Fruit fly (Drosophila melanogaster) whole organism, embryonic: ENCODE data around the gene fz4.

ENCODE experiments used
- Atf6 ChIP-seq: fragments of 200-800 bp; sonication (Bioruptor generic); IDR thresholded peaks from 2 replicates; pipeline ENCODE4 v1.3.6; 2022; ENCODE audit warnings: missing biosample characterization, missing genetic modification characterization
- B-H1 ChIP-seq: fragments of 200-800 bp; sonication (Bioruptor generic); IDR thresholded peaks from 3 replicates; pipeline ENCODE4 v1.3.6; 2022; ENCODE audit warnings: missing biosample characterization, missing genetic modification characterization
- CG11695 ChIP-seq: fragments of 200-800 bp; sonication (Bioruptor generic); IDR thresholded peaks from 3 replicates; pipeline ENCODE4 v1.3.6; 2022; ENCODE audit warnings: missing biosample characterization, missing genetic modification characterization
- CG1233 ChIP-seq: fragments of 200-800 bp; sonication (Bioruptor generic); optimal IDR thresholded peaks from 4 replicates; lab custom pipeline; 2018; ENCODE audit warnings: missing biosample characterization, mild to moderate bottlenecking, missing genetic modification characterization
- CG12769 ChIP-seq: fragments of 200-800 bp; sonication (Bioruptor generic); optimal IDR thresholded peaks from 2 replicates; lab custom pipeline; 2019; ENCODE audit warnings: missing biosample characterization, mild to moderate bottlenecking, missing genetic modification characterization, moderate library complexity
- CG13123 ChIP-seq: fragments of 200-800 bp; sonication (Bioruptor generic); optimal IDR thresholded peaks from 2 replicates; lab custom pipeline; 2016; ENCODE audit warnings: missing biosample characterization, missing genetic modification characterization
- CG13775 ChIP-seq: fragments of 200-800 bp; sonication (Bioruptor generic); optimal IDR thresholded peaks from 3 replicates; lab custom pipeline; 2017; ENCODE audit warnings: missing biosample characterization, mild to moderate bottlenecking, missing genetic modification characterization
- CG15073 ChIP-seq: fragments of 200-800 bp; sonication (Bioruptor generic); optimal IDR thresholded peaks from 2 replicates; lab custom pipeline; 2016; ENCODE audit warnings: missing biosample characterization, missing genetic modification characterization
- CG17186 ChIP-seq: fragments of 200-800 bp; sonication (Bioruptor generic); optimal IDR thresholded peaks from 3 replicates; lab custom pipeline; 2017; ENCODE audit warnings: missing biosample characterization, missing genetic modification reagents, missing genetic modification characterization
- CG17359 ChIP-seq: fragments of 200-800 bp; sonication (Bioruptor generic); optimal IDR thresholded peaks from 3 replicates; lab custom pipeline; 2018; ENCODE audit warnings: missing biosample characterization, mild to moderate bottlenecking, missing genetic modification characterization, moderate library complexity
- CG17361 ChIP-seq: fragments of 200-800 bp; sonication (Bioruptor generic); IDR thresholded peaks from 3 replicates; pipeline ENCODE4 v1.3.6; 2022; ENCODE audit warnings: missing biosample characterization, missing genetic modification characterization
- CG17829 ChIP-seq: fragments of 200-800 bp; optimal IDR thresholded peaks from 2 replicates; lab custom pipeline; 2019; ENCODE audit warnings: missing biosample characterization, mild to moderate bottlenecking, missing genetic modification characterization, moderate library complexity
- CG17912 ChIP-seq: fragments of 200-800 bp; sonication (Bioruptor generic); optimal IDR thresholded peaks from 2 replicates; lab custom pipeline; 2018; ENCODE audit warnings: missing biosample characterization, mild to moderate bottlenecking, missing genetic modification characterization
- CG18476 ChIP-seq: fragments of 200-800 bp; sonication (Bioruptor generic); optimal IDR thresholded peaks from 2 replicates; lab custom pipeline; 2016; ENCODE audit warnings: missing biosample characterization, mild to moderate bottlenecking, missing genetic modification characterization
- CG2712 ChIP-seq: fragments of 200-800 bp; optimal IDR thresholded peaks from 3 replicates; lab custom pipeline; 2019; ENCODE audit warnings: missing biosample characterization, mild to moderate bottlenecking, missing genetic modification characterization, moderate library complexity
- CG31224 ChIP-seq: fragments of 200-800 bp; sonication (Bioruptor generic); IDR thresholded peaks from 2 replicates; pipeline ENCODE4 v1.3.6; 2022; ENCODE audit warnings: missing biosample characterization, missing genetic modification characterization
- CG31365 ChIP-seq: fragments of 200-800 bp; sonication (Bioruptor generic); optimal IDR thresholded peaks from 2 replicates; lab custom pipeline; 2018; ENCODE audit warnings: missing biosample characterization, mild to moderate bottlenecking, missing genetic modification characterization
- CG34376 ChIP-seq: fragments of 200-800 bp; sonication (Bioruptor generic); optimal IDR thresholded peaks from 2 replicates; lab custom pipeline; 2018; ENCODE audit warnings: missing biosample characterization, mild to moderate bottlenecking, missing genetic modification characterization
- CG3838 ChIP-seq: fragments of 200-800 bp; sonication (Bioruptor generic); optimal IDR thresholded peaks from 3 replicates; lab custom pipeline; 2016; ENCODE audit warnings: missing biosample characterization, missing genetic modification characterization
- CG4730 ChIP-seq: fragments of 200-800 bp; sonication (Bioruptor generic); IDR thresholded peaks from 2 replicates; pipeline ENCODE4 v1.3.6; 2022; ENCODE audit warnings: missing biosample characterization, missing genetic modification characterization
- CG4820 ChIP-seq: fragments of 200-800 bp; sonication (Bioruptor generic); optimal IDR thresholded peaks from 3 replicates; lab custom pipeline; 2016; ENCODE audit warnings: missing biosample characterization, missing genetic modification characterization
- CG5180 ChIP-seq: fragments of 200-800 bp; sonication (Bioruptor generic); optimal IDR thresholded peaks from 3 replicates; lab custom pipeline; 2017; ENCODE audit warnings: missing biosample characterization, missing genetic modification characterization, mild to moderate bottlenecking, moderate library complexity, missing genetic modification reagents
- CG5953 ChIP-seq: fragments of 200-800 bp; sonication (Bioruptor generic); IDR thresholded peaks from 2 replicates; pipeline ENCODE4 v1.3.6; 2022; ENCODE audit warnings: missing biosample characterization, missing genetic modification characterization
- CG7357 ChIP-seq: fragments of 200-800 bp; sonication (Bioruptor generic); IDR thresholded peaks from 3 replicates; pipeline ENCODE4 v1.3.6; 2022; ENCODE audit warnings: missing biosample characterization, missing genetic modification characterization
- CG7745 ChIP-seq: fragments of 200-800 bp; sonication (Bioruptor generic); optimal IDR thresholded peaks from 2 replicates; lab custom pipeline; 2018; ENCODE audit warnings: missing biosample characterization, mild to moderate bottlenecking, missing genetic modification characterization, moderate library complexity
- CG7928 ChIP-seq: fragments of 200-800 bp; sonication (Bioruptor generic); optimal IDR thresholded peaks from 2 replicates; lab custom pipeline; 2017; ENCODE audit warnings: missing biosample characterization, mild to moderate bottlenecking, missing genetic modification characterization
- CG7963 ChIP-seq: fragments of 200-800 bp; sonication (Bioruptor generic); IDR thresholded peaks from 3 replicates; pipeline ENCODE4 v1.3.6; 2022; ENCODE audit warnings: missing biosample characterization, missing genetic modification characterization; ENCODE audit not compliant: partially characterized antibody
- Dip3 ChIP-seq: fragments of 200-800 bp; sonication (Bioruptor generic); optimal IDR thresholded peaks from 3 replicates; lab custom pipeline; 2016; ENCODE audit warnings: missing biosample characterization, missing genetic modification characterization
- H2.0 ChIP-seq: fragments of 200-800 bp; sonication (Bioruptor generic); IDR thresholded peaks from 2 replicates; pipeline ENCODE4 v1.3.6; 2022; ENCODE audit warnings: missing biosample characterization, missing genetic modification characterization
- Hand ChIP-seq: fragments of 200-800 bp; sonication (Bioruptor generic); optimal IDR thresholded peaks from 2 replicates; lab custom pipeline; 2017; ENCODE audit warnings: mild to moderate bottlenecking, missing biosample characterization, missing genetic modification reagents, missing genetic modification characterization
- Lpt ChIP-seq: fragments of >200 bp; optimal IDR thresholded peaks from 2 replicates; lab custom pipeline; 2018; ENCODE audit warnings: missing biosample characterization, missing genetic modification characterization
- Mrtf ChIP-seq: fragments of 200-800 bp; sonication (Bioruptor generic); IDR thresholded peaks from 3 replicates; pipeline ENCODE4 v1.3.6; 2022; ENCODE audit warnings: missing biosample characterization, missing genetic modification characterization
- Myb ChIP-seq: fragments of 200-800 bp; sonication (Bioruptor generic); optimal IDR thresholded peaks from 2 replicates; lab custom pipeline; 2016; ENCODE audit warnings: missing biosample characterization, missing genetic modification characterization
- TFAM ChIP-seq: fragments of 200-800 bp; sonication (Bioruptor generic); optimal IDR thresholded peaks from 2 replicates; lab custom pipeline; 2017; ENCODE audit warnings: missing biosample characterization, missing genetic modification characterization, inconsistent platforms
- aop ChIP-seq: fragments of 200-800 bp; sonication (Bioruptor generic); IDR thresholded peaks from 2 replicates; pipeline ENCODE4 v1.3.6; 2022; ENCODE audit warnings: missing biosample characterization, missing genetic modification characterization
- caup ChIP-seq: fragments of 200-800 bp; sonication (Bioruptor generic); optimal IDR thresholded peaks from 3 replicates; lab custom pipeline; 2017; ENCODE audit warnings: missing biosample characterization, mild to moderate bottlenecking, missing genetic modification characterization, moderate library complexity; ENCODE audit not compliant: severe bottlenecking
- chn ChIP-seq: fragments of 200-800 bp; sonication (Bioruptor generic); optimal IDR thresholded peaks from 2 replicates; lab custom pipeline; 2016; ENCODE audit warnings: missing biosample characterization, missing genetic modification characterization
- crp ChIP-seq, 2 experiments: fragments of 200-800 bp; sonication (Bioruptor generic); optimal IDR thresholded peaks; 2 replicates in 1 of 2; 3 replicates in 1 of 2; lab custom pipeline; 2017; ENCODE audit warnings: missing biosample characterization in 2 of 2, missing genetic modification characterization in 2 of 2, mild to moderate bottlenecking in 1 of 2, moderate library complexity in 1 of 2
- dati ChIP-seq: fragments of 200-800 bp; sonication (Bioruptor generic); IDR thresholded peaks from 2 replicates; pipeline ENCODE4 v1.3.6; 2022; ENCODE audit warnings: missing biosample characterization, missing genetic modification characterization
- emc ChIP-seq: fragments of 200-800 bp; sonication (Bioruptor generic); optimal IDR thresholded peaks from 2 replicates; lab custom pipeline; 2016; ENCODE audit warnings: missing biosample characterization, missing genetic modification characterization
- eve ChIP-seq, 2 experiments: fragments of >200 bp; optimal IDR thresholded peaks; 2 replicates each; lab custom pipeline; 2017; ENCODE audit warnings: missing biosample characterization in 2 of 2, missing genetic modification characterization in 2 of 2
- gsb-n ChIP-seq: fragments of 200-800 bp; sonication (Bioruptor generic); optimal IDR thresholded peaks from 3 replicates; lab custom pipeline; 2018; ENCODE audit warnings: missing biosample characterization, mild to moderate bottlenecking, missing genetic modification characterization
- ind ChIP-seq: fragments of 200-800 bp; sonication (Bioruptor generic); optimal IDR thresholded peaks from 3 replicates; lab custom pipeline; 2016; ENCODE audit warnings: missing biosample characterization, missing genetic modification characterization
- ken ChIP-seq: fragments of 200-800 bp; sonication (Bioruptor generic); IDR thresholded peaks from 3 replicates; pipeline ENCODE4 v1.3.6; 2022; ENCODE audit warnings: missing biosample characterization, missing genetic modification characterization
- lola ChIP-seq, 3 experiments: fragments of >200 bp in 2 of 3; fragments of 200-800 bp in 1 of 3; sonication (Bioruptor generic) in 1 of 3; optimal IDR thresholded peaks; 2 replicates each; lab custom pipeline; 2017 to 2019; ENCODE audit warnings: missing biosample characterization in 3 of 3, missing genetic modification characterization in 3 of 3, mild to moderate bottlenecking in 1 of 3, moderate library complexity in 1 of 3
- lov ChIP-seq, 2 experiments: fragments of 200-800 bp in 1 of 2; fragments of >200 bp in 1 of 2; sonication (Bioruptor generic) in 1 of 2; IDR thresholded peaks in 1 of 2; optimal IDR thresholded peaks in 1 of 2; 2 replicates in 1 of 2; 3 replicates in 1 of 2; pipeline versions ENCODE4 v1.3.6 to Lab custom; 2017 to 2022; ENCODE audit warnings: missing biosample characterization in 1 of 2, missing genetic modification characterization in 1 of 2
- pb ChIP-seq: fragments of 200-800 bp; sonication (Bioruptor generic); optimal IDR thresholded peaks from 3 replicates; lab custom pipeline; 2016; ENCODE audit warnings: missing biosample characterization, missing genetic modification characterization
- pzg ChIP-seq: fragments of 200-800 bp; sonication (Bioruptor generic); optimal IDR thresholded peaks from 3 replicates; lab custom pipeline; 2018; ENCODE audit warnings: missing biosample characterization, mild to moderate bottlenecking, missing genetic modification characterization, moderate library complexity
- ro ChIP-seq: fragments of 200-800 bp; sonication (Bioruptor generic); IDR thresholded peaks from 2 replicates; pipeline ENCODE4 v1.3.6; 2022; ENCODE audit warnings: missing biosample characterization, missing genetic modification characterization
- sens-2 ChIP-seq: fragments of 200-800 bp; sonication (Bioruptor generic); IDR thresholded peaks from 2 replicates; pipeline ENCODE4 v1.3.6; 2022; ENCODE audit warnings: missing biosample characterization, missing genetic modification characterization
- zen ChIP-seq: fragments of 200-800 bp; sonication (Bioruptor generic); optimal IDR thresholded peaks from 3 replicates; lab custom pipeline; 2018; ENCODE audit warnings: missing biosample characterization, mild to moderate bottlenecking, missing genetic modification characterization, moderate library complexity

The fz4 gene

dm6 chrX:7094861-7095260 is 15.3 kb downstream of the fz4 start:
- TF ChIP-seq zen (tag; lab: Kevin White, UChicago) (peak; percentile 11), eve (GFP tag; optimal IDR thresholded peaks at IDR 0.05; lab: Kevin White, UChicago) (no peak), CG11695 (GFP tag; lab: Robert Waterston, UW) (no peak), CG13123 (GFP tag; lab: Kevin White, UChicago) (no peak), sens-2 (GFP tag; lab: Robert Waterston, UW) (no peak), CG15073 (GFP tag; lab: Kevin White, UChicago) (no peak), crp (GFP tag; optimal IDR thresholded peaks at IDR 0.05; lab: Kevin White, UChicago) (no peak), CG17359 (tag; lab: Kevin White, UChicago) (peak; percentile 57), Hand (GFP tag; lab: Kevin White, UChicago) (no peak), lov (optimal IDR thresholded peaks at IDR 0.05; lab: Kevin White, UChicago) (no peak), lov (GFP tag; IDR thresholded peaks at IDR 0.05; lab: Robert Waterston, UW) (no peak), Myb (no peak), CG12769 (tag; lab: Kevin White, UChicago) (no peak), CG4730 (GFP tag; lab: Robert Waterston, UW) (no peak), CG17361 (GFP tag; lab: Robert Waterston, UW) (peak; percentile 21; the same call in 1 of the 3 replicates), Lpt (GFP tag; lab: Kevin White, UChicago) (no peak), CG18476 (no peak), CG5953 (0 out of 2 replicates have a peak, but pooled peaks have one; percentile 31), B-H1 (GFP tag; lab: Robert Waterston, UW) (no peak), ken (GFP tag; lab: Robert Waterston, UW) (no peak), CG34376 (GFP tag; lab: Kevin White, UChicago) (no peak), CG17186 (GFP tag; lab: Kevin White, UChicago) (no peak), lola (GFP tag; optimal IDR thresholded peaks at IDR 0.05; lab: Kevin White, UChicago) (peak in 1 of 3 experiments; percentile 8), CG7745 (no peak), CG7928 (no peak), ind (peak; percentile 1), pb (GFP tag; lab: Kevin White, UChicago) (no peak), Mrtf (GFP tag; lab: Robert Waterston, UW) (no peak), H2.0 (GFP tag; lab: Robert Waterston, UW) (no peak), TFAM (GFP tag; lab: Kevin White, UChicago) (no peak), CG2712 (tag; lab: Kevin White, UChicago) (peak; percentile 31), CG7357 (GFP tag; lab: Robert Waterston, UW) (no peak), CG31365 (tag; lab: Kevin White, UChicago) (no peak), Dip3 (GFP tag; lab: Kevin White, UChicago) (no peak), emc (GFP tag; lab: Kevin White, UChicago) (no peak), CG31224 (GFP tag; lab: Robert Waterston, UW) (no peak), CG4820 (GFP tag; lab: Kevin White, UChicago) (no peak), dati (GFP tag; lab: Robert Waterston, UW) (no peak), ro (GFP tag; lab: Robert Waterston, UW) (no peak), pzg (GFP tag; lab: Kevin White, UChicago) (no peak), caup (GFP tag; lab: Kevin White, UChicago) (no peak), CG5180 (GFP tag; lab: Kevin White, UChicago) (no peak), CG7963 (GFP tag; lab: Robert Waterston, UW) (no peak), gsb-n (peak; percentile 4), aop (GFP tag; lab: Robert Waterston, UW) (no peak), chn (GFP tag; lab: Kevin White, UChicago) (no peak), CG3838 (no peak), CG17912 (no peak), CG17829 (no peak), CG13775 (GFP tag; lab: Kevin White, UChicago) (no peak), CG1233 (GFP tag; lab: Kevin White, UChicago) (no peak), Atf6 (GFP tag; lab: Robert Waterston, UW) (no peak)
